Worm (Caenorhabditis elegans): ENCODE data around the gene nlp-61.

DNA sequence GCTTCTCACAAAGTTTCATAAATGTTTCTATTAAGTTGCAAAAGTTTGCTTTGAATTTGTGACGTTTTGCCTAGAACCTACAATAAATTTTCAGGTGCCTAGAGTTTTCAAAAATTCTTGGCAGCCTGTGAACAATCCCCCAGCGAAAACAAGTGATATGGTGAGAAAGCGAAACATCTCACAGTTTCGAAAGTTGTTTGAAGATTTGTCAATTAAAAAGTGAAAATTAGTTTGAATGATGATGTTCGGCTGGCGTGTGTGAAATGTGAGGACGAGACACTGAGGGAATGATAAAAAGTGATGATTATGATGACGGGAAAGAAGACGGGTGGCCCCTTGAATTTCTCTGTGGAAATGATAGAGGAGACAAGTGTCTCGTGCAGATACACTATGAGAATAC lies 11.3 kb downstream of the nlp-61 start:
- TF ChIP-seq dao-5 (tag; optimal IDR thresholded peaks at IDR 0.05): no peak
- no peak for TF ChIP-seq him-1 (tag; optimal IDR thresholded peaks at IDR 0.05)

All from whole organism, L4/young adult.